Worm (Caenorhabditis elegans): ENCODE results near the gene lec-4.

ce11 chrIII:3819579-3819978 lies 46.5 kb upstream of the lec-4 start, which contains the start of gene dpy-27:
- no peak for TF ChIP-seq ceh-82 (tag; optimal IDR thresholded peaks at IDR 0.05)
- TF ChIP-seq unc-62 (GFP tag; optimal IDR thresholded peaks at IDR 0.05), result no peak
- TF ChIP-seq R02D3.7 (tag; optimal IDR thresholded peaks at IDR 0.05), result no peak
